Fruit fly (Drosophila melanogaster) S2 (cell line): ENCODE results near the gene CG43293.

Source experiments
- CG8478 ChIP-seq: fragments of >200 bp; optimal IDR thresholded peaks from 2 replicates; lab custom pipeline; 2018
- CTCF ChIP-seq, 2 experiments: fragments of >200 bp; optimal IDR thresholded peaks; 2 replicates each; lab custom pipeline; 2018

- TF ChIP-seq CTCF (optimal IDR thresholded peaks at IDR 0.05; lab: Kevin White, UChicago) (no peak), CG8478 (no peak)
These were observed 44.1 kb upstream of the CG43293 start for dm6 chr3L:6140771-6141472.
